Worm (Caenorhabditis elegans): ENCODE data around the gene C24B5.4.

Gene C24B5.4

ce11 chrV:9224377-9224776, 27.3 kb upstream of the C24B5.4 start:
- TF ChIP-seq ztf-3 (GFP tag; optimal IDR thresholded peaks at IDR 0.05), result no peak

DNA sequence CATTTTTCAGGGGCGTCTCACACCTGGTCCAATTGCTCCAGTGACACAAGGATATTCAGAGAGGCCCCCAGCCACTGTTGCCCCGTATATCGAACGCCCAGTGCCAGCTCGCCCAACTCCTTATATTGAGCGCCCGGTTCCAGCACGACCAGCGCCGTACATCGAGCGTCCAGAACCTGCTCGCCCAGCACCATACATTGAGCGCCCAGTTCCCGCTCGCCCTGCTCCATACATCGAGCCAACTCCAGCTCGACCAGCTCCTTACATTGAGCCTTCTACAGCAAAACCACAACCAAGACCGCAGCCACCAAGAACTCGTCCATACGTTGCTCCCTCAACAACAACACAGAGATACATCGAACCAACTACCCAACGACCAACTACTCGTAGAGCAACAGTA, 25.7 kb upstream of the C24B5.4 start:
- TF ChIP-seq egl-18 (GFP tag; IDR thresholded peaks at IDR 0.05) (no peak), B0336.3 (GFP tag; IDR thresholded peaks at IDR 0.05) (no peak), unc-130 (GFP tag; optimal IDR thresholded peaks at IDR 0.05) (no peak), zfh-2 (GFP tag; conservative IDR thresholded peaks at IDR 0.05) (peak; percentile 78)

DNA sequence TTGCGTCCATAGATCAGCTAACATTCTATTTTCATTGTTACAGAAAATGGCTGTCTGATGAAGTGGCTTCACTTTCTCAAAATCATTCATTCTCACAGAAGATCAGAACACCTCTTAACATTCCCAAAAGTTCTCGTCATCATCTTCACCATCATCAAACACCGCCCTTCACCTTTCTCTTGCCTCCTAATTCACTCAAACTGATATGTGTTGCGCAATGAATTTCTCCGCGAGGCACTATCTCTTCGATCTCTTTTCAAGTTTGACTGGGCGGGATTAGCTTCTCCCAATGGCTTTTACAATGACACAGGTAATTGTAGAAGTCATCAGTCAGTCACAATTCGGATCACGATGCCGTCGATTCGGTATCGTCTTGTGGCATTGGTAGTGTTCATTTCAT, 24.4 kb upstream of the C24B5.4 start, which contains the start of gene grd-6:
Gene grd-6 (plus strand): TSS at position 301 of the 400 bp plus-strand sequence.
- TF ChIP-seq hmg-1.2 (GFP tag; IDR thresholded peaks at IDR 0.05) (no peak), efl-1 (GFP tag; optimal IDR thresholded peaks at IDR 0.05) (no peak), ceh-27 (GFP tag; optimal IDR thresholded peaks at IDR 0.05) (no peak), madf-3 (GFP tag; IDR thresholded peaks at IDR 0.05) (no peak), F39B2.1 (GFP tag; IDR thresholded peaks at IDR 0.05) (no peak), snpc-3.4 (tag; optimal IDR thresholded peaks at IDR 0.05) (no peak), F52B5.7 (tag; optimal IDR thresholded peaks at IDR 0.05) (no peak), madf-8 (GFP tag; conservative IDR thresholded peaks at IDR 0.05) (no peak), K11D2.4 (GFP tag; IDR thresholded peaks at IDR 0.05) (no peak), zfh-2 (GFP tag; conservative IDR thresholded peaks at IDR 0.05) (no peak), B0019.2 (GFP tag; conservative IDR thresholded peaks at IDR 0.05) (no peak), Y56A3A.18 (GFP tag; IDR thresholded peaks at IDR 0.05) (no peak)

ce11 chrV:9220444-9220843, 23.3 kb upstream of the C24B5.4 start:
- TF ChIP-seq tbp1 (GFP tag; optimal IDR thresholded peaks at IDR 0.05) (peak; percentile 4), xnd-1 (tag; optimal IDR thresholded peaks at IDR 0.05) (no peak), dpl-1 (GFP tag; optimal IDR thresholded peaks at IDR 0.05) (peak; percentile 49), fkh-3 (tag; optimal IDR thresholded peaks at IDR 0.05) (no peak), snpc-1.1 (tag; optimal IDR thresholded peaks at IDR 0.05; ENCODE audit: insufficient read depth) (no peak), aptf-2 (GFP tag; conservative IDR thresholded peaks at IDR 0.05) (no peak), lsl-1 (GFP tag; optimal IDR thresholded peaks at IDR 0.05) (peak; percentile 25), chd-7 (tag; optimal IDR thresholded peaks at IDR 0.05) (no peak), Y79H2A.3 (GFP tag; conservative IDR thresholded peaks at IDR 0.05) (no peak), him-1 (tag; optimal IDR thresholded peaks at IDR 0.05) (no peak), F23B12.7 (tag; optimal IDR thresholded peaks at IDR 0.05; ENCODE audit: insufficient read depth) (peak; percentile 82), F55B11.4 (tag; optimal IDR thresholded peaks at IDR 0.05; ENCODE audit: borderline replicate concordance, insufficient read depth) (no peak), rpc-1 (optimal IDR thresholded peaks at IDR 0.05) (no peak), rpc-1 (tag; optimal IDR thresholded peaks at IDR 0.05) (no peak), mcd-1 (GFP tag; IDR thresholded peaks at IDR 0.05) (peak; percentile 88), hmg-20 (GFP tag; IDR thresholded peaks at IDR 0.05) (no peak), let-526 (GFP tag; IDR thresholded peaks at IDR 0.05) (no peak), ceh-100 (GFP tag; IDR thresholded peaks at IDR 0.05) (no peak), sdz-38 (tag; optimal IDR thresholded peaks at IDR 0.05) (no peak), snpc-4 (GFP tag; optimal IDR thresholded peaks at IDR 0.05) (no peak), snpc-4 (tag; optimal IDR thresholded peaks at IDR 0.05) (peak in 1 of 4 experiments; percentile 7), ceh-27 (GFP tag; optimal IDR thresholded peaks at IDR 0.05) (no peak), ztf-18 (tag; optimal IDR thresholded peaks at IDR 0.05) (peak; percentile 50), lin-54 (GFP tag; optimal IDR thresholded peaks at IDR 0.05) (peak; percentile 73), B0035.1 (tag; optimal IDR thresholded peaks at IDR 0.05) (no peak), hlh-26 (GFP tag; conservative IDR thresholded peaks at IDR 0.05) (no peak), hrde-1 (tag; optimal IDR thresholded peaks at IDR 0.05; ENCODE audit: borderline replicate concordance) (no peak), ztf-28 (GFP tag; IDR thresholded peaks at IDR 0.05) (no peak), F49E8.2 (tag; optimal IDR thresholded peaks at IDR 0.05; ENCODE audit: insufficient read depth) (peak; percentile 21), lin-26 (GFP tag; IDR thresholded peaks at IDR 0.05) (no peak)

All from whole organism, young adult.